Fruit fly (Drosophila melanogaster): ENCODE measurements around the gene Grl36a.

The Grl36a gene

dm6 chr2L:17223493-17223892 lies 41.8 kb downstream of the Grl36a start:
- no peak for TF ChIP-seq insv (optimal IDR thresholded peaks at IDR 0.05)
- no peak for TF ChIP-seq Myc (optimal IDR thresholded peaks at IDR 0.05)
- no peak for TF ChIP-seq psq (optimal IDR thresholded peaks at IDR 0.05)
- TF ChIP-seq h (optimal IDR thresholded peaks at IDR 0.05): no peak
- no peak for TF ChIP-seq Sin3A (optimal IDR thresholded peaks at IDR 0.05)
- no peak for TF ChIP-seq ttk (optimal IDR thresholded peaks at IDR 0.05)

dm6 chr2L:17227102-17227501 lies 45.4 kb downstream of the Grl36a start:
- TF ChIP-seq insv (optimal IDR thresholded peaks at IDR 0.05): no peak
- no peak for TF ChIP-seq ttk (optimal IDR thresholded peaks at IDR 0.05)
- TF ChIP-seq Sin3A (optimal IDR thresholded peaks at IDR 0.05): no peak
- no peak for TF ChIP-seq h (optimal IDR thresholded peaks at IDR 0.05)
- no peak for TF ChIP-seq psq (optimal IDR thresholded peaks at IDR 0.05)
- TF ChIP-seq Myc (optimal IDR thresholded peaks at IDR 0.05): no peak

- TF ChIP-seq ttk (optimal IDR thresholded peaks at IDR 0.05) (no peak), insv (optimal IDR thresholded peaks at IDR 0.05) (no peak), Sin3A (optimal IDR thresholded peaks at IDR 0.05) (no peak), h (optimal IDR thresholded peaks at IDR 0.05) (no peak), Myc (optimal IDR thresholded peaks at IDR 0.05) (no peak), psq (optimal IDR thresholded peaks at IDR 0.05) (no peak)
These were observed 46.4 kb downstream of the Grl36a start for dm6 chr2L:17228119-17228518.

dm6 chr2L:17229394-17229793 lies 47.7 kb downstream of the Grl36a start:
- no peak for TF ChIP-seq insv (optimal IDR thresholded peaks at IDR 0.05)
- no peak for TF ChIP-seq ttk (optimal IDR thresholded peaks at IDR 0.05)
- no peak for TF ChIP-seq h (optimal IDR thresholded peaks at IDR 0.05)
